Worm (Caenorhabditis elegans): ENCODE results near the gene T06A10.107.

The T06A10.107 gene

ce11 chrIV:16865487-16865886 lies 1.8 kb upstream of the T06A10.107 start, which contains the start of gene gtsf-1 (continued):
- TF ChIP-seq mdt-29 (GFP tag; IDR thresholded peaks at IDR 0.05) (peak; percentile 59), hif-1 (tag; optimal IDR thresholded peaks at IDR 0.05) (peak in 1 of 2 experiments; percentile 62), arid-1 (GFP tag; conservative IDR thresholded peaks at IDR 0.05) (peak; percentile 89), lin-13 (GFP tag; optimal IDR thresholded peaks at IDR 0.05) (peak; percentile 80), Y48G9A.11 (GFP tag; IDR thresholded peaks at IDR 0.05) (peak; percentile 67), unc-62 (GFP tag; optimal IDR thresholded peaks at IDR 0.05 in 1 of 2) (no peak), unc-62 (tag; optimal IDR thresholded peaks at IDR 0.05) (no peak), rbr-2 (tag; optimal IDR thresholded peaks at IDR 0.05) (peak; percentile 69), snpc-1.2 (GFP tag; IDR thresholded peaks at IDR 0.05) (peak; percentile 93), nhr-6 (tag; optimal IDR thresholded peaks at IDR 0.05) (peak; percentile 80), unc-130 (GFP tag; optimal IDR thresholded peaks at IDR 0.05) (peak; percentile 36), fkh-10 (GFP tag; optimal IDR thresholded peaks at IDR 0.05) (peak; percentile 28), ctbp-1 (GFP tag; IDR thresholded peaks at IDR 0.05) (peak; percentile 70), ZK337.2 (GFP tag; IDR thresholded peaks at IDR 0.05) (no peak), hmg-1.1 (GFP tag; IDR thresholded peaks at IDR 0.05) (peak; percentile 77), mes-2 (tag; optimal IDR thresholded peaks at IDR 0.05; ENCODE audit: poor library complexity, severe bottlenecking) (peak; percentile 94), D1046.2 (GFP tag; IDR thresholded peaks at IDR 0.05) (0 out of 2 replicates have a peak, but pooled peaks have one; percentile 64), F44E2.7 (GFP tag; IDR thresholded peaks at IDR 0.05) (no peak), tag-97 (GFP tag; IDR thresholded peaks at IDR 0.05) (no peak), vab-7 (GFP tag; IDR thresholded peaks at IDR 0.05) (peak; percentile 60), daf-8 (GFP tag; IDR thresholded peaks at IDR 0.05) (no peak), pha-4 (GFP tag; IDR thresholded peaks at IDR 0.05) (no peak), pha-4 (tag; optimal IDR thresholded peaks at IDR 0.05) (no peak), php-3 (GFP tag; IDR thresholded peaks at IDR 0.05) (0 out of 2 replicates have a peak, but pooled peaks have one; percentile 37), dpl-1 (GFP tag; optimal IDR thresholded peaks at IDR 0.05) (peak; percentile 67), zfp-2 (tag; optimal IDR thresholded peaks at IDR 0.05) (no peak), set-16 (GFP tag; IDR thresholded peaks at IDR 0.05) (no peak; the same call in 1 of the 2 replicates), lin-38 (GFP tag; IDR thresholded peaks at IDR 0.05) (peak; percentile 77), mep-1 (tag; optimal IDR thresholded peaks at IDR 0.05) (peak; percentile 88), Y75B8A.6 (GFP tag; IDR thresholded peaks at IDR 0.05) (no peak), ceh-32 (tag; optimal IDR thresholded peaks at IDR 0.05; ENCODE audit: poor library complexity) (no peak), dve-1 (tag; optimal IDR thresholded peaks at IDR 0.05; ENCODE audit: insufficient read depth) (peak; percentile 75), lin-39 (tag; optimal IDR thresholded peaks at IDR 0.05) (no peak), mxl-3 (GFP tag; optimal IDR thresholded peaks at IDR 0.05) (no peak), spr-3 (GFP tag; optimal IDR thresholded peaks at IDR 0.05) (peak; percentile 16), mdl-1 (tag; optimal IDR thresholded peaks at IDR 0.05) (peak in 1 of 2 experiments; percentile 22)

ce11 chrIV:16866487-16866886 lies 836 bp upstream of the T06A10.107 start:
- TF ChIP-seq snpc-1.2 (GFP tag; IDR thresholded peaks at IDR 0.05) (peak; percentile 43; the same call in 1 of the 2 replicates), lin-38 (GFP tag; IDR thresholded peaks at IDR 0.05) (0 out of 2 replicates have a peak, but pooled peaks have one; percentile 25)

ce11 chrIV:16868900-16869299 lies 1.6 kb downstream of the T06A10.107 start, which contains the start of gene T06A10.106:
T06A10.106 (minus strand) TSS chrIV:16869000.
- TF ChIP-seq snpc-4 (tag; optimal IDR thresholded peaks at IDR 0.05) (no peak), madf-9 (GFP tag; conservative IDR thresholded peaks at IDR 0.05) (no peak), saeg-2 (GFP tag; IDR thresholded peaks at IDR 0.05) (no peak), dmd-9 (GFP tag; IDR thresholded peaks at IDR 0.05) (no peak), mdl-1 (tag; optimal IDR thresholded peaks at IDR 0.05) (no peak), fkh-10 (GFP tag; optimal IDR thresholded peaks at IDR 0.05) (no peak), mdt-29 (GFP tag; IDR thresholded peaks at IDR 0.05) (no peak), ceh-62 (tag; optimal IDR thresholded peaks at IDR 0.05) (no peak), rbr-2 (tag; optimal IDR thresholded peaks at IDR 0.05) (no peak), dve-1 (tag; optimal IDR thresholded peaks at IDR 0.05; ENCODE audit: insufficient read depth) (no peak), daf-16 (GFP tag; optimal IDR thresholded peaks at IDR 0.05) (no peak), daf-16 (tag; optimal IDR thresholded peaks at IDR 0.05) (no peak)
